Fruit fly (Drosophila melanogaster) whole organism, adult: Measurements from ENCODE around the gene CG33689.

Source experiments
- CG11617 ChIP-seq: fragments of 200-800 bp; sonication (Bioruptor generic); optimal IDR thresholded peaks from 2 replicates; lab custom pipeline; 2017; ENCODE audit warnings: mild to moderate bottlenecking, missing biosample characterization, missing genetic modification reagents, missing genetic modification characterization
- CG12768 ChIP-seq: fragments of 200-800 bp; sonication (Bioruptor generic); optimal IDR thresholded peaks from 2 replicates; lab custom pipeline; 2017; ENCODE audit warnings: missing biosample characterization, missing genetic modification characterization, mild to moderate bottlenecking, moderate library complexity, missing genetic modification reagents
- CG14711 ChIP-seq: fragments of 200-800 bp; sonication (Bioruptor generic); optimal IDR thresholded peaks from 2 replicates; lab custom pipeline; 2018; ENCODE audit warnings: missing biosample characterization, mild to moderate bottlenecking, missing genetic modification characterization, moderate library complexity
- CG7045 ChIP-seq: fragments of 200-800 bp; sonication (Bioruptor generic); optimal IDR thresholded peaks from 2 replicates; lab custom pipeline; 2017; ENCODE audit warnings: missing biosample characterization, mild to moderate bottlenecking, missing genetic modification characterization
- CG7101 ChIP-seq: fragments of 200-800 bp; sonication (Bioruptor generic); optimal IDR thresholded peaks from 2 replicates; lab custom pipeline; 2018; ENCODE audit warnings: missing biosample characterization, mild to moderate bottlenecking, missing genetic modification characterization, moderate library complexity
- Hr96 ChIP-seq: fragments of 200-800 bp; sonication (Bioruptor generic); optimal IDR thresholded peaks from 2 replicates; lab custom pipeline; 2016; ENCODE audit warnings: missing biosample characterization, missing genetic modification characterization
- cnc ChIP-seq, 2 experiments: fragments of >200 bp; optimal IDR thresholded peaks; 2 replicates each; lab custom pipeline; 2017
- kay ChIP-seq: fragments of 200-800 bp; sonication (Bioruptor generic); peaks from one replicate; lab custom pipeline; 2016; ENCODE audit warnings: missing biosample characterization, missing genetic modification characterization, borderline replicate concordance
- ovo ChIP-seq: fragments of 200-800 bp; sonication (Bioruptor generic); optimal IDR thresholded peaks from 2 replicates; lab custom pipeline; 2016; ENCODE audit warnings: missing biosample characterization, missing genetic modification characterization
- pad ChIP-seq: fragments of 200-800 bp; sonication (Bioruptor generic); optimal IDR thresholded peaks from 3 replicates; lab custom pipeline; 2017; ENCODE audit warnings: missing biosample characterization, missing genetic modification characterization, mild to moderate bottlenecking, moderate library complexity, missing genetic modification reagents

- TF ChIP-seq kay: no peak
- peak; percentile 57 for TF ChIP-seq CG7045 (GFP tag; lab: Kevin White, UChicago)
- TF ChIP-seq CG14711 (tag; lab: Kevin White, UChicago): peak; percentile 20
- TF ChIP-seq cnc (optimal IDR thresholded peaks at IDR 0.05; lab: Kevin White, UChicago): no peak
- TF ChIP-seq Hr96 (GFP tag; lab: Kevin White, UChicago): peak; percentile 44
- peak; percentile 59 for TF ChIP-seq CG12768
- TF ChIP-seq ovo (GFP tag; lab: Kevin White, UChicago): no peak
- TF ChIP-seq pad (GFP tag; lab: Kevin White, UChicago): peak; percentile 9
- no peak for TF ChIP-seq CG7101 (tag; lab: Kevin White, UChicago)
- peak; percentile 11 for TF ChIP-seq CG11617 (GFP tag; lab: Kevin White, UChicago)
Observed at dm6 chr3L:16161847-16162556, 38.0 kb upstream of the CG33689 start.
